Fruit fly (Drosophila melanogaster) S2 (cell line): ENCODE data around the gene CG31437.

Experiments
- CG8478 ChIP-seq: fragments of >200 bp; optimal IDR thresholded peaks from 2 replicates; lab custom pipeline; 2018
- CTCF ChIP-seq, 2 experiments: fragments of >200 bp; optimal IDR thresholded peaks; 2 replicates each; lab custom pipeline; 2018

DNA sequence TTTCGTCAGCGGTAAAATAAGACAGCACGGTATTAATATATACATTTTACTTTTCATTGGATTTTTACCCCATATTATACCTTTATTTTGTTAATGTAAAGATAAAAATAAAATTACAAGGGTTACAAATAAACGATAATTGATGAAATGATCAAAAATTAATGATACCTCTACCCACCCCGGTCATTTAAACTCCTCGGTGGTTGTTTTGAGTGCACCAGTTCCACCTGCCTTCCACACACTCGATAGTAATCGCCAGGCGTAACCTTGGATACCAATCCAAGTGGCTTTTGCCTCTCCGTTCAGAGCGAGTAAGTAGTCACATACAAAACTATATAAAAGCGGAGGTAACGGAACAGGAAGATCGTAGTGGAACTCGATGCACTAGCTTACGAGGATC is 43.5 kb upstream of the CG31437 start, which contains the start of gene rha:
- TF ChIP-seq CG8478 (lab: Kevin White, UChicago): no peak
- TF ChIP-seq CTCF (optimal IDR thresholded peaks at IDR 0.05; lab: Kevin White, UChicago): no peak
